Worm (Caenorhabditis elegans) whole organism, L4 larva: ENCODE data around the gene cchl-1.

ENCODE experiments used
- R02D3.7 ChIP-seq: fragments of 150-350 bp; sonication (generic microtip); optimal IDR thresholded peaks from 3 replicates; lab custom pipeline; 2014; ENCODE audit warnings: missing biosample characterization, missing genetic modification characterization
- fos-1 ChIP-seq: fragments of 150-350 bp; optimal IDR thresholded peaks from 2 replicates; lab custom pipeline; 2014; ENCODE audit warnings: missing biosample characterization, missing genetic modification characterization
- hlh-11 ChIP-seq: fragments of 200-800 bp; sonication (Bioruptor generic); optimal IDR thresholded peaks from 2 replicates; lab custom pipeline; 2018; ENCODE audit warnings: mild to moderate bottlenecking, missing genetic modification characterization, missing compliant biosample characterization
- lin-29 ChIP-seq: fragments of 200-800 bp; sonication (Bioruptor generic); IDR thresholded peaks from 2 replicates; pipeline ENCODE4 v1.3.6; 2022; ENCODE audit warnings: missing genetic modification reagents, missing genetic modification characterization, missing compliant biosample characterization
- lsy-2 ChIP-seq, 2 experiments: fragments of 150-350 bp in 1 of 2; sonication (generic microtip) in 1 of 2; optimal IDR thresholded peaks; 2 replicates each; lab custom pipeline; 2014 to 2017; ENCODE audit warnings: missing biosample characterization in 2 of 2, missing genetic modification characterization in 2 of 2
- nhr-28 ChIP-seq: fragments of 150-350 bp; optimal IDR thresholded peaks from 2 replicates; lab custom pipeline; 2014; ENCODE audit warnings: missing biosample characterization, missing genetic modification characterization
- pha-4 ChIP-seq, 2 experiments: fragments of 150-350 bp in 1 of 2; fragments of 200-800 bp in 1 of 2; sonication (Bioruptor generic) in 1 of 2; IDR thresholded peaks in 1 of 2; optimal IDR thresholded peaks in 1 of 2; 2 replicates each; pipeline versions ENCODE4 v1.3.6 to Lab custom; 2014 to 2022; ENCODE audit warnings: missing genetic modification characterization in 2 of 2, missing genetic modification reagents in 2 of 2, missing biosample characterization in 1 of 2, missing compliant biosample characterization in 1 of 2
- snpc-1.2 ChIP-seq: fragments of 200-800 bp; sonication (Bioruptor generic); IDR thresholded peaks from 2 replicates; pipeline ENCODE4 v1.3.6; 2022; ENCODE audit warnings: missing genetic modification reagents, missing genetic modification characterization, missing compliant biosample characterization
- ztf-11 ChIP-seq: fragments of 150-350 bp; optimal IDR thresholded peaks from 2 replicates; lab custom pipeline; 2014; ENCODE audit warnings: missing biosample characterization, missing genetic modification characterization

- TF ChIP-seq pha-4 (GFP tag; IDR thresholded peaks at IDR 0.05; lab: Robert Waterston, UW), result no peak
- no peak for TF ChIP-seq pha-4 (tag; optimal IDR thresholded peaks at IDR 0.05; lab: Kevin White, UChicago)
- no peak for TF ChIP-seq lsy-2 (tag; optimal IDR thresholded peaks at IDR 0.05; lab: Kevin White, UChicago)
- no peak for TF ChIP-seq R02D3.7 (tag; lab: Kevin White, UChicago)
- no peak for TF ChIP-seq ztf-11 (tag; lab: Kevin White, UChicago)
- no peak for TF ChIP-seq fos-1 (tag; lab: Kevin White, UChicago)
- no peak for TF ChIP-seq hlh-11 (tag; lab: Kevin White, UChicago)
- no peak for TF ChIP-seq nhr-28 (tag; lab: Kevin White, UChicago)
- no peak for TF ChIP-seq snpc-1.2
- TF ChIP-seq lin-29 (GFP tag; lab: Robert Waterston, UW), result no peak
Measured at ce11 chrII:11261173-11261572, 25.0 kb upstream of the cchl-1 start, which contains the start of gene T05B9.1.
